Worm (Caenorhabditis elegans) whole organism, L1 larva: ENCODE measurements around the gene T23F4.2.
A peak's percentile ranks its signal among the peaks of the same experiment; 100 is the strongest.

Experiments
- C04F5.9 ChIP-seq: sonication (generic microtip); optimal IDR thresholded peaks from 2 replicates; lab custom pipeline; 2016; ENCODE audit warnings: missing genetic modification characterization, missing compliant biosample characterization
- Y116A8C.19 ChIP-seq: sonication (generic microtip); optimal IDR thresholded peaks from 2 replicates; lab custom pipeline; 2016; ENCODE audit warnings: missing compliant biosample characterization, missing genetic modification characterization, borderline replicate concordance
- alr-1 ChIP-seq: fragments of 200-800 bp; sonication (Bioruptor generic); optimal IDR thresholded peaks from 2 replicates; lab custom pipeline; 2018; ENCODE audit warnings: borderline replicate concordance, mild to moderate bottlenecking, missing genetic modification characterization, missing compliant biosample characterization
- blmp-1 ChIP-seq: fragments of 150-350 bp; optimal IDR thresholded peaks from 2 replicates; lab custom pipeline; 2014; ENCODE audit warnings: missing biosample characterization, missing genetic modification characterization
- ceh-63 ChIP-seq: fragments of 200-800 bp; sonication (Bioruptor generic); optimal IDR thresholded peaks from 2 replicates; lab custom pipeline; 2018; ENCODE audit warnings: mild to moderate bottlenecking, missing genetic modification characterization, missing compliant biosample characterization
- ces-1 ChIP-seq: fragments of 150-350 bp; optimal IDR thresholded peaks from 2 replicates; lab custom pipeline; 2014; ENCODE audit warnings: missing biosample characterization, missing genetic modification reagents, missing genetic modification characterization
- elt-2 ChIP-seq: sonication (generic microtip); optimal IDR thresholded peaks from 2 replicates; lab custom pipeline; 2016; ENCODE audit warnings: missing genetic modification characterization, mild to moderate bottlenecking, inconsistent platforms, missing compliant biosample characterization, missing genetic modification reagents
- elt-3 ChIP-seq, 6 experiments: fragments of 150-350 bp in 1 of 6; sonication (generic microtip); optimal IDR thresholded peaks; 2 replicates each; lab custom pipeline; 2017 to 2018; ENCODE audit warnings: missing biosample characterization in 6 of 6, missing genetic modification characterization in 6 of 6, inconsistent platforms in 1 of 6
- ets-5 ChIP-seq: fragments of 200-800 bp; sonication (Bioruptor generic); IDR thresholded peaks from 2 replicates; pipeline ENCODE4 v1.3.6; 2022; ENCODE audit warnings: missing genetic modification characterization, missing compliant biosample characterization
- fkh-10 ChIP-seq: sonication (generic microtip); optimal IDR thresholded peaks from 2 replicates; lab custom pipeline; 2017; ENCODE audit warnings: missing biosample characterization, missing genetic modification reagents, missing genetic modification characterization
- fkh-4 ChIP-seq: sonication (generic microtip); optimal IDR thresholded peaks from 2 replicates; lab custom pipeline; 2016; ENCODE audit warnings: missing compliant biosample characterization, missing genetic modification characterization, borderline replicate concordance
- fkh-8 ChIP-seq: sonication (generic microtip); optimal IDR thresholded peaks from 2 replicates; lab custom pipeline; 2016; ENCODE audit warnings: mild to moderate bottlenecking, missing genetic modification characterization, missing compliant biosample characterization
- hpl-2 ChIP-seq: fragments of 150-350 bp; optimal IDR thresholded peaks from 2 replicates; lab custom pipeline; 2014; ENCODE audit warnings: missing biosample characterization, missing genetic modification reagents, missing genetic modification characterization
- isw-1 ChIP-seq: fragments of 200-800 bp; sonication (Bioruptor generic); IDR thresholded peaks from 2 replicates; pipeline ENCODE4 v1.3.6; 2022; ENCODE audit warnings: missing genetic modification characterization, missing compliant biosample characterization
- jun-1 ChIP-seq: fragments of 150-350 bp; optimal IDR thresholded peaks from 2 replicates; lab custom pipeline; 2014; ENCODE audit warnings: missing biosample characterization, missing genetic modification reagents, missing genetic modification characterization
- lin-14 ChIP-seq: fragments of 200-800 bp; sonication (Bioruptor generic); optimal IDR thresholded peaks from 2 replicates; lab custom pipeline; 2018; ENCODE audit warnings: mild to moderate bottlenecking, missing genetic modification characterization, moderate library complexity, missing compliant biosample characterization
- lin-15B ChIP-seq: fragments of 150-350 bp; sonication (generic microtip); optimal IDR thresholded peaks from 3 replicates; lab custom pipeline; 2014; ENCODE audit warnings: missing biosample characterization, missing genetic modification characterization
- lin-35 ChIP-seq, 2 experiments: fragments of 150-350 bp; optimal IDR thresholded peaks; 2 replicates each; lab custom pipeline; 2014; ENCODE audit warnings: missing biosample characterization in 2 of 2, missing genetic modification characterization in 2 of 2, missing genetic modification reagents in 2 of 2
- lin-39 ChIP-seq: fragments of 150-350 bp; optimal IDR thresholded peaks from 2 replicates; lab custom pipeline; 2014; ENCODE audit warnings: missing biosample characterization, missing genetic modification reagents, missing genetic modification characterization
- lsy-2 ChIP-seq, 2 experiments: fragments of 150-350 bp; optimal IDR thresholded peaks; 2 replicates each; lab custom pipeline; 2014; ENCODE audit warnings: missing biosample characterization in 2 of 2, missing genetic modification characterization in 2 of 2
- mdl-1 ChIP-seq, 2 experiments: fragments of 150-350 bp; optimal IDR thresholded peaks; 2 replicates each; lab custom pipeline; 2014 to 2017; ENCODE audit warnings: missing biosample characterization in 2 of 2, missing genetic modification characterization in 2 of 2, inconsistent platforms in 1 of 2
- mep-1 ChIP-seq: fragments of 150-350 bp; optimal IDR thresholded peaks from 2 replicates; lab custom pipeline; 2014; ENCODE audit warnings: missing biosample characterization, missing genetic modification characterization
- nhr-12 ChIP-seq: sonication (generic microtip); optimal IDR thresholded peaks from 2 replicates; lab custom pipeline; 2017; ENCODE audit warnings: missing biosample characterization, missing genetic modification characterization
- nhr-28 ChIP-seq: fragments of 150-350 bp; optimal IDR thresholded peaks from 2 replicates; lab custom pipeline; 2014; ENCODE audit warnings: missing biosample characterization, missing genetic modification characterization
- nhr-71 ChIP-seq: sonication (generic microtip); optimal IDR thresholded peaks from 2 replicates; lab custom pipeline; 2016; ENCODE audit warnings: mild to moderate bottlenecking, missing genetic modification characterization, moderate library complexity, missing compliant biosample characterization
- nhr-84 ChIP-seq: sonication (generic microtip); optimal IDR thresholded peaks from 2 replicates; lab custom pipeline; 2017; ENCODE audit warnings: missing biosample characterization, missing genetic modification characterization
- nhr-85 ChIP-seq: sonication (generic microtip); peaks from one replicate; lab custom pipeline; 2016; ENCODE audit warnings: missing genetic modification characterization, inconsistent platforms, missing compliant biosample characterization
- pag-3 ChIP-seq: sonication (generic microtip); optimal IDR thresholded peaks from 2 replicates; lab custom pipeline; 2017; ENCODE audit warnings: missing genetic modification characterization, mild to moderate bottlenecking, missing compliant biosample characterization, antibody characterized with exemption, borderline replicate concordance; ENCODE audit not compliant: insufficient read depth
- snu-23 ChIP-seq: sonication (generic microtip); optimal IDR thresholded peaks from 2 replicates; lab custom pipeline; 2016; ENCODE audit warnings: missing genetic modification characterization, missing compliant biosample characterization
- tlp-1 ChIP-seq: fragments of 150-350 bp; optimal IDR thresholded peaks from 2 replicates; lab custom pipeline; 2014; ENCODE audit warnings: missing biosample characterization, missing genetic modification characterization
- unc-62 ChIP-seq: fragments of 150-350 bp; optimal IDR thresholded peaks from 2 replicates; lab custom pipeline; 2014; ENCODE audit warnings: missing biosample characterization, missing genetic modification reagents, missing genetic modification characterization
- ztf-4 ChIP-seq: fragments of 150-350 bp; optimal IDR thresholded peaks from 2 replicates; lab custom pipeline; 2014; ENCODE audit warnings: missing biosample characterization, missing genetic modification characterization

The T23F4.2 gene

ce11 chrII:1188137-1188536 lies 24.8 kb downstream of the T23F4.2 start (continued):
- TF ChIP-seq ztf-4 (tag; lab: Kevin White, UChicago): no peak
- peak; percentile 13 to 28 for TF ChIP-seq lsy-2 (tag; optimal IDR thresholded peaks at IDR 0.05; lab: Kevin White, UChicago)
- TF ChIP-seq blmp-1: peak; percentile 80
- TF ChIP-seq, all 84 proteins: peak for 12

DNA sequence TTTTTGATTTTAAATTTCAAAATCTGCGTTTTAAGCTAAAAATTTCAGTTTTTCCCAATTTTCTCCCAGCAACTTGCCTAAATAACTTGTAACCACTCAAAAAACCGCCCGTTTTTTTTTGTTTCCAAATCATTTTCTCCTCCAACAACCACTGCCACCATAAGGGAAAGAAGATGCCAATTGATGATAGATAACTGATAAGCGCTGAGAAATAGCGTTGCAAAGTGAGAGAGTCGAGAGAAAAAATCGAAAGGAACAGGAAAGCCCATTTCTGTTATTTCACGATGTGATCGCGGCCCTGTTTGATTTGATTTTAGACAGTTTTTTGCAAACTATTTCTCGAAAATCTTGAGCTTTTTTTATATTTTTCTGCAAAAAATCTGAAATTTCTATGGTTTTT lies 26.3 kb downstream of the T23F4.2 start:
- TF ChIP-seq ces-1 (GFP tag; lab: Kevin White, UChicago): no peak
- no peak for TF ChIP-seq ets-5
- TF ChIP-seq nhr-85 (tag; lab: Kevin White, UChicago): peak; percentile 72
- no peak for TF ChIP-seq tlp-1 (tag; lab: Kevin White, UChicago)
- TF ChIP-seq lin-14 (GFP tag; lab: Kevin White, UChicago): peak; percentile 49
- TF ChIP-seq Y116A8C.19 (tag; lab: Kevin White, UChicago): no peak
- TF ChIP-seq lin-15B (tag; lab: Kevin White, UChicago): no peak
- peak; percentile 95 for TF ChIP-seq blmp-1
- TF ChIP-seq lin-35 (GFP tag; optimal IDR thresholded peaks at IDR 0.05; lab: Kevin White, UChicago): no peak
- TF ChIP-seq pag-3 (tag; lab: Kevin White, UChicago): peak; percentile 76
- TF ChIP-seq fkh-10 (GFP tag; lab: Kevin White, UChicago): no peak
- no peak for TF ChIP-seq ceh-63
- TF ChIP-seq nhr-71 (tag; lab: Kevin White, UChicago): no peak
- TF ChIP-seq mdl-1 (tag; optimal IDR thresholded peaks at IDR 0.05; lab: Kevin White, UChicago): no peak
- no peak for TF ChIP-seq C04F5.9 (tag; lab: Kevin White, UChicago)
- peak in 4 of 6 experiments; percentile 26 to 71 (median 47) for TF ChIP-seq elt-3 (tag; optimal IDR thresholded peaks at IDR 0.05; lab: Kevin White, UChicago)
- peak; percentile 54 for TF ChIP-seq elt-2 (tag; lab: Kevin White, UChicago)

DNA sequence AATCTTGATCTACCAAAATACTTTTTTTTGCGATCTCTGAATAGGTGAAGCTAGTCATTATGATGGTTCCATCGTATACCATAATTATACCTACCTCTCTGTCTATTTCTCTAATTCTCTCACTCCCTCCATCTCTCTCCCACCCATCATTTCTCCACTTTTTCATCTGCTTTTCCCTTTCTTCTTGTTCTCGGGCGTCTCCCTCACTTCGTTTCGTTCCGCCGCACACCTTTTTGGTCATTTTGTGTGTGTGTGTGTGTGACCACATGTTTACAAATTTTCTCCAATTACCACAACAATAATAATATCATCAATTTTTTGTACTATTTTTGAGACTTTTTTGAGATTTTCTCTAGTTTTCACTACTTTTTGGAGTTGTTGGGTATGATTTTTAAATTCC lies 28.5 kb downstream of the T23F4.2 start:
- TF ChIP-seq nhr-12 (no peak), snu-23 (GFP tag; lab: Kevin White, UChicago) (no peak), blmp-1 (peak; percentile 93), lin-39 (tag; lab: Kevin White, UChicago) (no peak), Y116A8C.19 (tag; lab: Kevin White, UChicago) (no peak), tlp-1 (tag; lab: Kevin White, UChicago) (no peak)

- no peak for TF ChIP-seq fkh-4 (tag; lab: Kevin White, UChicago)
- no peak for TF ChIP-seq hpl-2
Observed at ce11 chrII:1196129-1196528, 32.8 kb downstream of the T23F4.2 start.

DNA sequence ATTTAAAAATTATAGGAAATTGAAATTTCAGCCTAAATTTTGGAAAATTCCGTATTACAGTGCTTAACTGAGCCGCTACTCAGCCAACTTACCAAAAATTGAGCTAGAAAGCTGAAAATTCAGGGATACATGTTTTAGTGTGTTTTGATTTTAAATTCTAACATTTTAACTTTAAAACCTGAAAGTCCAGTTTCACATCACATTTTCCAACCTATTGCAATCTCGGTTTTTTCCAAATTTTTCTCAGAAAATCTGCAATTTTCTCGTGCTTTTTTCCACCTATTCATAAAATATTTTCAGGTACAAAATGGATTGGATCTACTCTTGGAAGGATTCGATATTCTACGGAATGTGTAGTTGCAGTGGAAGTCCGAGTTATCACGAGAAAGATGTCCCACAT lies 33.7 kb downstream of the T23F4.2 start, which contains the start of gene F53A10.2:
Gene F53A10.2 (plus strand): TSS at position 301 of the 400 bp plus-strand sequence.
- TF ChIP-seq pag-3 (tag; lab: Kevin White, UChicago) (no peak), unc-62 (GFP tag; lab: Kevin White, UChicago) (no peak), isw-1 (GFP tag; lab: Robert Waterston, UW) (no peak), lsy-2 (tag; optimal IDR thresholded peaks at IDR 0.05; lab: Kevin White, UChicago) (no peak), nhr-84 (tag; lab: Kevin White, UChicago) (no peak), lin-15B (tag; lab: Kevin White, UChicago) (no peak), jun-1 (no peak), mep-1 (no peak), nhr-28 (no peak), alr-1 (no peak), fkh-8 (tag; lab: Kevin White, UChicago) (no peak), ets-5 (no peak), fkh-4 (tag; lab: Kevin White, UChicago) (no peak)
- TF ChIP-seq, all 84 proteins: peak for 0
